Worm (Caenorhabditis elegans) whole organism, late embryonic: Measurements from ENCODE around the gene srd-58.

ENCODE experiments used
- C08G9.2 ChIP-seq: sonication (generic microtip); optimal IDR thresholded peaks from 2 replicates; lab custom pipeline; 2016; ENCODE audit warnings: mild to moderate bottlenecking, missing genetic modification characterization, moderate library complexity, missing compliant biosample characterization
- C38D4.7 ChIP-seq: fragments of 200-800 bp; sonication (Bioruptor generic); optimal IDR thresholded peaks from 2 replicates; lab custom pipeline; 2018; ENCODE audit warnings: mild to moderate bottlenecking, missing genetic modification characterization, moderate library complexity, missing compliant biosample characterization
- F13H6.1 ChIP-seq: sonication (generic microtip); optimal IDR thresholded peaks from 2 replicates; lab custom pipeline; 2016; ENCODE audit warnings: missing genetic modification characterization, missing compliant biosample characterization
- K02D7.2 ChIP-seq: sonication (generic microtip); optimal IDR thresholded peaks from 2 replicates; lab custom pipeline; 2017; ENCODE audit warnings: mild to moderate bottlenecking, missing genetic modification characterization, missing compliant biosample characterization
- K09A11.1 ChIP-seq: sonication (generic microtip); optimal IDR thresholded peaks from 2 replicates; lab custom pipeline; 2017; ENCODE audit warnings: antibody characterized with exemption, mild to moderate bottlenecking, missing genetic modification characterization, missing compliant biosample characterization; ENCODE audit not compliant: insufficient read depth
- Y22D7AL.16 ChIP-seq: sonication (generic microtip); optimal IDR thresholded peaks from 2 replicates; lab custom pipeline; 2016; ENCODE audit warnings: missing genetic modification characterization, missing compliant biosample characterization
- ahr-1 ChIP-seq: sonication (generic microtip); optimal IDR thresholded peaks from 2 replicates; lab custom pipeline; 2016; ENCODE audit warnings: missing genetic modification characterization, missing compliant biosample characterization
- ceh-14 ChIP-seq: sonication (generic microtip); optimal IDR thresholded peaks from 2 replicates; lab custom pipeline; 2016; ENCODE audit warnings: missing genotype, missing genetic modification characterization, missing compliant biosample characterization
- ceh-19 ChIP-seq: fragments of 200-800 bp; sonication (Bioruptor generic); optimal IDR thresholded peaks from 2 replicates; lab custom pipeline; 2018; ENCODE audit warnings: mild to moderate bottlenecking, missing genetic modification characterization, missing compliant biosample characterization
- ceh-24 ChIP-seq: sonication (generic microtip); optimal IDR thresholded peaks from 2 replicates; lab custom pipeline; 2016; ENCODE audit warnings: mild to moderate bottlenecking, missing genetic modification characterization, missing compliant biosample characterization
- ceh-30 ChIP-seq: fragments of 150-350 bp; optimal IDR thresholded peaks from 2 replicates; lab custom pipeline; 2014; ENCODE audit warnings: missing biosample characterization, missing genetic modification characterization
- ceh-34 ChIP-seq: sonication (generic microtip); optimal IDR thresholded peaks from 2 replicates; lab custom pipeline; 2016; ENCODE audit warnings: mild to moderate bottlenecking, missing genetic modification characterization, missing compliant biosample characterization
- che-1 ChIP-seq: sonication (generic microtip); optimal IDR thresholded peaks from 2 replicates; lab custom pipeline; 2016; ENCODE audit warnings: mild to moderate bottlenecking, missing genetic modification characterization, missing compliant biosample characterization
- elt-4 ChIP-seq: sonication (generic microtip); optimal IDR thresholded peaks from 2 replicates; lab custom pipeline; 2016; ENCODE audit warnings: missing genetic modification characterization, missing compliant biosample characterization
- eyg-1 ChIP-seq: sonication (generic microtip); optimal IDR thresholded peaks from 2 replicates; lab custom pipeline; 2016; ENCODE audit warnings: missing genotype, missing genetic modification characterization, missing compliant biosample characterization
- fax-1 ChIP-seq: sonication (generic microtip); optimal IDR thresholded peaks from 2 replicates; lab custom pipeline; 2016; ENCODE audit warnings: missing genotype, missing genetic modification characterization, missing compliant biosample characterization
- fkh-6 ChIP-seq: sonication (generic microtip); optimal IDR thresholded peaks from 2 replicates; lab custom pipeline; 2016; ENCODE audit warnings: missing genetic modification characterization, missing compliant biosample characterization
- hlh-30 ChIP-seq: sonication (generic microtip); optimal IDR thresholded peaks from 2 replicates; lab custom pipeline; 2017; ENCODE audit warnings: antibody characterized with exemption, missing genetic modification characterization, missing compliant biosample characterization; ENCODE audit not compliant: insufficient read depth
- hlh-6 ChIP-seq: sonication (generic microtip); optimal IDR thresholded peaks from 2 replicates; lab custom pipeline; 2016; ENCODE audit warnings: missing genotype, missing genetic modification characterization, missing compliant biosample characterization
- lim-6 ChIP-seq: sonication (generic microtip); optimal IDR thresholded peaks from 2 replicates; lab custom pipeline; 2016; ENCODE audit warnings: missing genetic modification characterization, missing compliant biosample characterization
- lin-11 ChIP-seq: fragments of 200-800 bp; sonication (Bioruptor generic); optimal IDR thresholded peaks from 2 replicates; lab custom pipeline; 2018; ENCODE audit warnings: mild to moderate bottlenecking, missing genetic modification characterization, missing compliant biosample characterization
- mec-3 ChIP-seq: sonication (generic microtip); optimal IDR thresholded peaks from 2 replicates; lab custom pipeline; 2016; ENCODE audit warnings: borderline replicate concordance, missing genetic modification characterization, missing compliant biosample characterization
- nfya-1 ChIP-seq: sonication (generic microtip); optimal IDR thresholded peaks from 2 replicates; lab custom pipeline; 2017; ENCODE audit warnings: missing genetic modification characterization, mild to moderate bottlenecking, missing compliant biosample characterization, antibody characterized with exemption, moderate library complexity
- nhr-11 ChIP-seq: fragments of 150-350 bp; optimal IDR thresholded peaks from 2 replicates; lab custom pipeline; 2014; ENCODE audit warnings: missing biosample characterization, missing genetic modification characterization
- npax-4 ChIP-seq: sonication (generic microtip); optimal IDR thresholded peaks from 2 replicates; lab custom pipeline; 2016; ENCODE audit warnings: missing genetic modification characterization, missing compliant biosample characterization
- odd-2 ChIP-seq: sonication (generic microtip); optimal IDR thresholded peaks from 2 replicates; lab custom pipeline; 2017; ENCODE audit warnings: antibody characterized with exemption, mild to moderate bottlenecking, missing genetic modification characterization, missing compliant biosample characterization
- pqm-1 ChIP-seq: sonication (generic microtip); optimal IDR thresholded peaks from 2 replicates; lab custom pipeline; 2016; ENCODE audit warnings: missing genetic modification characterization, missing compliant biosample characterization
- sox-2 ChIP-seq: fragments of 200-800 bp; sonication (Bioruptor generic); IDR thresholded peaks from 2 replicates; pipeline ENCODE4 v1.3.6; 2022; ENCODE audit warnings: missing genetic modification reagents, missing genetic modification characterization, missing compliant biosample characterization
- tbx-2 ChIP-seq: sonication (generic microtip); optimal IDR thresholded peaks from 2 replicates; lab custom pipeline; 2016; ENCODE audit warnings: missing genetic modification characterization, missing compliant biosample characterization
- tbx-7 ChIP-seq: sonication (generic microtip); optimal IDR thresholded peaks from 2 replicates; lab custom pipeline; 2016; ENCODE audit warnings: missing genotype, missing genetic modification characterization, missing compliant biosample characterization
- ttx-3 ChIP-seq: sonication (generic microtip); optimal IDR thresholded peaks from 2 replicates; lab custom pipeline; 2016; ENCODE audit warnings: missing genetic modification reagents, missing genetic modification characterization, missing compliant biosample characterization
- unc-42 ChIP-seq: sonication (generic microtip); optimal IDR thresholded peaks from 2 replicates; lab custom pipeline; 2016; ENCODE audit warnings: missing genotype, missing genetic modification characterization, missing compliant biosample characterization
- unc-55 ChIP-seq: sonication (generic microtip); optimal IDR thresholded peaks from 2 replicates; lab custom pipeline; 2017; ENCODE audit warnings: missing biosample characterization, missing genetic modification reagents, missing genetic modification characterization
- unc-86 ChIP-seq: sonication (generic microtip); optimal IDR thresholded peaks from 2 replicates; lab custom pipeline; 2016; ENCODE audit warnings: missing genetic modification characterization, missing compliant biosample characterization
- zip-5 ChIP-seq: sonication (generic microtip); optimal IDR thresholded peaks from 2 replicates; lab custom pipeline; 2016; ENCODE audit warnings: missing genetic modification characterization, missing compliant biosample characterization

srd-58 gene

ce11 chrII:7176108-7176507 is 28.7 kb downstream of the srd-58 start:
- TF ChIP-seq mec-3 (tag; lab: Kevin White, UChicago), result no peak
- TF ChIP-seq unc-42 (tag; lab: Kevin White, UChicago), result peak; percentile 80

ce11 chrII:7174843-7175242 is 30.0 kb downstream of the srd-58 start, which contains the start of gene glc-4:
TSS of gene glc-4 (minus strand) at chrII:7174943.
- no peak for TF ChIP-seq eyg-1 (tag; lab: Kevin White, UChicago)
- TF ChIP-seq ttx-3 (tag; lab: Kevin White, UChicago), result no peak
- TF ChIP-seq zip-5 (tag; lab: Kevin White, UChicago), result no peak
- TF ChIP-seq nfya-1 (tag; lab: Kevin White, UChicago), result no peak
- no peak for TF ChIP-seq che-1 (tag; lab: Kevin White, UChicago)
- TF ChIP-seq Y22D7AL.16, result no peak
- TF ChIP-seq nhr-11, result no peak

ce11 chrII:7171305-7171998 is 33.4 kb downstream of the srd-58 start, which contains the start of gene dyf-13:
TSS of gene dyf-13 (minus strand) at chrII:7171355.
- TF ChIP-seq C38D4.7 (GFP tag; lab: Kevin White, UChicago) (no peak), tbx-2 (tag; lab: Kevin White, UChicago) (no peak), ahr-1 (no peak), unc-42 (tag; lab: Kevin White, UChicago) (no peak), che-1 (tag; lab: Kevin White, UChicago) (no peak), lim-6 (tag; lab: Kevin White, UChicago) (no peak), odd-2 (no peak), hlh-30 (no peak), K09A11.1 (no peak), elt-4 (tag; lab: Kevin White, UChicago) (no peak), hlh-6 (no peak)

ce11 chrII:7168712-7169111 is 36.1 kb downstream of the srd-58 start, which contains the start of gene col-36:
TSS of gene col-36 (minus strand) at chrII:7168812.
- TF ChIP-seq unc-86 (tag; lab: Kevin White, UChicago), result no peak
- TF ChIP-seq ceh-30 (tag; lab: Kevin White, UChicago), result no peak
- TF ChIP-seq lin-11 (tag; lab: Kevin White, UChicago), result no peak
- TF ChIP-seq sox-2, result no peak
- no peak for TF ChIP-seq fkh-6 (tag; lab: Kevin White, UChicago)
- no peak for TF ChIP-seq ceh-34
- TF ChIP-seq C08G9.2 (tag; lab: Kevin White, UChicago), result no peak
- TF ChIP-seq unc-55, result no peak
- TF ChIP-seq tbx-7, result no peak
- no peak for TF ChIP-seq ceh-24 (tag; lab: Kevin White, UChicago)
- TF ChIP-seq fax-1 (tag; lab: Kevin White, UChicago), result no peak
- no peak for TF ChIP-seq npax-4 (tag; lab: Kevin White, UChicago)
- TF ChIP-seq lim-6 (tag; lab: Kevin White, UChicago), result no peak
- no peak for TF ChIP-seq ceh-19
- no peak for TF ChIP-seq F13H6.1 (tag; lab: Kevin White, UChicago)
- TF ChIP-seq pqm-1 (tag; lab: Kevin White, UChicago), result no peak
- TF ChIP-seq, all 69 proteins: peak for 0

DNA sequence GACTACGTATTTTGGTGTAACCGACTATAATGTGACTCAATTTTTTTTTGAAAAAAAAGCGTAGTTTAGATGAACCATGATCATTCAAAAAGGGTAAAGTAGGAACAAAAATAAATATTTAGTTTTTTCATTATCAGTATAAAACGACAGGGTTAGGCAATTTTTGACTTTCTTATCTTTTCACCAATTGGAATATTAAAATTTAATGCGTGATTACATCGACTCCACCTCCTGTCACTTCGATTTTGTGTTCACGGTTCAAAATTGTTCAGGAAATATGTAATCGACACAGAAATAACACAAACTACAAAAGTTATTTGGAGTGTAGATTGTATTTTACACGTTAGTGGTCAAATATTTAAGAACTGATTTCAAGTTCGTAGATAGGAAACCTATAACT is 38.1 kb downstream of the srd-58 start:
- TF ChIP-seq K02D7.2 (tag; lab: Kevin White, UChicago), result no peak
- TF ChIP-seq Y22D7AL.16, result no peak
- TF ChIP-seq tbx-2 (tag; lab: Kevin White, UChicago), result no peak
- no peak for TF ChIP-seq ceh-14 (tag; lab: Kevin White, UChicago)
- no peak for TF ChIP-seq ceh-24 (tag; lab: Kevin White, UChicago)
